Worm (Caenorhabditis elegans): ENCODE measurements around the gene duxl-1.

ce11 chrII:1618948-1619347, 44.6 kb upstream of the duxl-1 start, which contains the start of gene fbxa-166:
- no peak for TF ChIP-seq dao-5 (tag; optimal IDR thresholded peaks at IDR 0.05)
- no peak for TF ChIP-seq W03F9.2 (tag; optimal IDR thresholded peaks at IDR 0.05)

All from whole organism, L4/young adult.